Worm (Caenorhabditis elegans) whole organism, L4 larva: ENCODE data around the gene cey-4.

Experiments used
- ces-1 ChIP-seq: fragments of 150-350 bp; sonication (generic microtip); optimal IDR thresholded peaks from 4 replicates; lab custom pipeline; 2014; ENCODE audit warnings: missing biosample characterization, missing genetic modification reagents, missing genetic modification characterization
- unc-130 ChIP-seq: sonication (generic microtip); optimal IDR thresholded peaks from 2 replicates; lab custom pipeline; 2016; ENCODE audit warnings: missing genetic modification reagents, missing genetic modification characterization, missing compliant biosample characterization

DNA sequence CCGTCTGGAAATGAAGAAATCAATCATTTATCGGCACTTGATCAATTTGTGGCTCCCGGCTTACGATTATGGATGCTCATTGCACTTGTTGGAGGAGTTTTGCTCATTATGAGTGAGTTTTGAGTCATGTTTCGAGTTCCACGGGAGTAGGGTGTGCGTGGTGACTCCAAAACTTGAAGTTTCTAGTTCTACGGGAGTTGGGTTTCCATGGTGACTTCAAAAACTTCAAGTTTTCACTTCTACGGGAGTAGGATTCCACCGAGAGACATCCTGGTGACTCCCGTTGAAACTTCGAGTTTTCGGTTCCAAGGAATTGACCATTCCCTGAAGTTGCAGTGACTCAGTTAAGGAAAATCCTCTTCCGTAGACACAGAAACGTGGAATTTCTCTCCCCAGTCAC, 11.7 kb downstream of the cey-4 start:
- TF ChIP-seq unc-130: peak; percentile 77
- TF ChIP-seq ces-1: no peak
